Fruit fly (Drosophila melanogaster): Measurements from ENCODE around the gene CG10405.
A peak's percentile ranks its signal among the peaks of the same experiment; 100 is the strongest.

CG10405 gene

DNA sequence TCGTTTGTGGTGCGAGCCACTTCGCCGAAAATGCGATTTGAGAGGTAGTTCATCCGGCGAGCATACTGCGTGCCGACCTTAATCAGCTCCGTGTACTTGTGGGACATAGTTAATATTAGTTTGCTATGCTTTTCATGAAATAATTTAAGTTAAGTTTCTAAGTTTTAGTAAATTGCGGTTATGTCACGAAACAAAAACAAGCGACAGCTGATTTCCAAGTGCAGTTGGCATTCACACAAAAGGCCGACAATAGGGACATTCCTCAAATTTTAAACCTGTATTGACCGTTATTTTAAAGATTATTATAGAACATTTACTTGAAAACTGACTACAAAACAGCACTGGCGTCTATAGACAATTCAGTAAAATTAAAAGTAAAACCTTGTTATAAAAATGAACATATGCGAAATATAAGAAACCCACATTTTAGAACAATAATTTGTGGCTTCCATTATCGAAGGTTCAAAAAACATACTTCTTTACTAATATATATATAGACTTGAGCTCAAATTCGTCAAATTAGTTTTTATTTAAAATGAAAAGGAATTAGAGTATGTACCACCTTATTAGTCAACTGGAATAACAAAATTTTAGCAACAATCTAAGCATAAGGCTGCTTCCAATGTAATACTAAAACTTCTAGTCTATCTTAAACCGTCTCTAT is 17.8 kb upstream of the CG10405 start, which contains the start of gene mRpS33:
Gene mRpS33 (minus strand): TSS at position 224 of the 664 bp plus-strand sequence.
- TF ChIP-seq EcR (GFP tag; optimal IDR thresholded peaks at IDR 0.05) (no peak), CG4496 (GFP tag; IDR thresholded peaks at IDR 0.05) (no peak), CG32121 (GFP tag; IDR thresholded peaks at IDR 0.05) (no peak), rn (GFP tag; IDR thresholded peaks at IDR 0.05) (no peak), CG9948 (tag; optimal IDR thresholded peaks at IDR 0.05) (no peak), CG17806 (tag; optimal IDR thresholded peaks at IDR 0.05) (no peak), CG8159 (tag; optimal IDR thresholded peaks at IDR 0.05) (no peak), D1 (tag; optimal IDR thresholded peaks at IDR 0.05) (no peak), Pif1A (GFP tag; optimal IDR thresholded peaks at IDR 0.05) (no peak), Ets98B (GFP tag; IDR thresholded peaks at IDR 0.05) (no peak), Pif1B (GFP tag; optimal IDR thresholded peaks at IDR 0.05) (no peak), Snoo (tag; optimal IDR thresholded peaks at IDR 0.05) (no peak), CG14655 (GFP tag; optimal IDR thresholded peaks at IDR 0.05) (no peak), CG12605 (GFP tag; IDR thresholded peaks at IDR 0.05) (no peak), CG34367 (tag; optimal IDR thresholded peaks at IDR 0.05) (no peak)

DNA sequence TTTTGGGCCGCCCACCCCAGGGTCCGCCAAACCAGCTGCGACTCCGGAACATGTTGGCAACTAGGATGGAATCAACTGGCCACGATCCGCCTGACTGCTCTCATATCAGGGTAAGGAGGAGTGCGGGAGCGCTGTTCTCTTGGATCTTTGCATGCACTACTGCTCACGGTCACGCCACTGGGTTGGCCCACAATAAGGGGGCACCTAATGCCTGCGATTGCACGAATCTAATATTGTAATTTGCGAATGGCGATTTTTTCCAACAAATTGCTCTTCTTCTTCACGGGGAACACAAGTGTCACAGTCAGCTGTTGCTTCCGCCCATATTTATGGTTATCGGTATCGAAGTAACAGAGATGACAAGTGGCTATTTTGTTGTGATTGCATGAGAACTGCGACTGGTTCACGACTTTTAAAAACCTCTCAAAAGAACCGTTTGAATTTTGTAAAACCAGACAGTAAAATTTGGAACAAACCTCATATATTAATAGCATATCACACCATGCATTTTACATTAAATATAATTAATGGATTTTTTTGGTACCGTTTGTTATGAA is 12.8 kb upstream of the CG10405 start, which contains the start of gene ema:
Gene ema (minus strand): TSS at position 295 of the 557 bp plus-strand sequence.
- no peak for TF ChIP-seq Pif1A (GFP tag; optimal IDR thresholded peaks at IDR 0.05)
- no peak for TF ChIP-seq D1 (tag; optimal IDR thresholded peaks at IDR 0.05)
- TF ChIP-seq CG14655 (GFP tag; optimal IDR thresholded peaks at IDR 0.05): no peak
- no peak for TF ChIP-seq Pif1B (GFP tag; optimal IDR thresholded peaks at IDR 0.05)
- 0 out of 2 replicates have a peak, but pooled peaks have one; percentile 18 for TF ChIP-seq CG32121 (GFP tag; IDR thresholded peaks at IDR 0.05)
- no peak for TF ChIP-seq CG8159 (tag; optimal IDR thresholded peaks at IDR 0.05)
- TF ChIP-seq Ets98B (GFP tag; IDR thresholded peaks at IDR 0.05): peak; percentile 36; the same call in 1 of the 2 replicates
- TF ChIP-seq CG8301 (tag; optimal IDR thresholded peaks at IDR 0.05): no peak

DNA sequence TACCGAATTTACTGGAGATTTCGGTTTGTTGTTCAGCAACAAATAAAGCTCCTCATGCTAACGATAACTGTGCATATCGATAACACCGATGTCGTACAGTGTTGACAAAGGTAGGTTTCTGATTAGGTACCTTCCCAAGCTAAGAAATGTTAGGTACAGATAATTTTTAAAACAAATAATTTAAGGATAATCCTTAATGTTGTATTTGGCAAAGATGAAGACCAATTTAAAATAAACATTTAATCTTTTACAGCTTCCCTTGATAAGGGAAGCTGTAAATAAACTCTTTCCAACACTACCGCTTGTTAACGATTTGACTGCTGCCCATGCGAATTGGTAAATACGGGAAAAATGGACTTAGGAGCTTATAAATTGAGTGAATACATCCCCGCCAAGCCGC is 11.4 kb upstream of the CG10405 start, which contains the start of the genes Ttc1 and CG14882:
Gene Ttc1 (minus strand): TSS at position 71 of the 400 bp plus-strand sequence.
Gene CG14882 (plus strand): TSS at position 271 of the 400 bp plus-strand sequence.
- TF ChIP-seq Pif1B (GFP tag; optimal IDR thresholded peaks at IDR 0.05) (no peak), Snoo (tag; optimal IDR thresholded peaks at IDR 0.05) (peak; percentile 72), CG15710 (tag; optimal IDR thresholded peaks at IDR 0.05) (peak; percentile 80), CG4496 (GFP tag; IDR thresholded peaks at IDR 0.05) (peak; percentile 74), Ets98B (GFP tag; IDR thresholded peaks at IDR 0.05) (peak; percentile 74), CG13204 (GFP tag; optimal IDR thresholded peaks at IDR 0.05) (no peak), CG10348 (GFP tag; IDR thresholded peaks at IDR 0.05) (peak; percentile 67; the same call in 1 of the 2 replicates), CG17806 (tag; optimal IDR thresholded peaks at IDR 0.05) (peak; percentile 59), rn (GFP tag; IDR thresholded peaks at IDR 0.05) (peak; percentile 61), EcR (GFP tag; optimal IDR thresholded peaks at IDR 0.05) (no peak), D1 (tag; optimal IDR thresholded peaks at IDR 0.05) (no peak), CG12605 (GFP tag; IDR thresholded peaks at IDR 0.05) (peak; percentile 76), CG8159 (tag; optimal IDR thresholded peaks at IDR 0.05) (no peak), CG32121 (GFP tag; IDR thresholded peaks at IDR 0.05) (peak; percentile 87), Pif1A (GFP tag; optimal IDR thresholded peaks at IDR 0.05) (no peak), CG14655 (GFP tag; optimal IDR thresholded peaks at IDR 0.05) (no peak), CG8301 (tag; optimal IDR thresholded peaks at IDR 0.05) (peak; percentile 62), fd96Ca (GFP tag; IDR thresholded peaks at IDR 0.05) (peak; percentile 44; the same call in 1 of the 3 replicates), CG9948 (tag; optimal IDR thresholded peaks at IDR 0.05) (peak; percentile 70), gl (tag; optimal IDR thresholded peaks at IDR 0.05) (peak; percentile 16), CG34367 (tag; optimal IDR thresholded peaks at IDR 0.05) (peak; percentile 64)

DNA sequence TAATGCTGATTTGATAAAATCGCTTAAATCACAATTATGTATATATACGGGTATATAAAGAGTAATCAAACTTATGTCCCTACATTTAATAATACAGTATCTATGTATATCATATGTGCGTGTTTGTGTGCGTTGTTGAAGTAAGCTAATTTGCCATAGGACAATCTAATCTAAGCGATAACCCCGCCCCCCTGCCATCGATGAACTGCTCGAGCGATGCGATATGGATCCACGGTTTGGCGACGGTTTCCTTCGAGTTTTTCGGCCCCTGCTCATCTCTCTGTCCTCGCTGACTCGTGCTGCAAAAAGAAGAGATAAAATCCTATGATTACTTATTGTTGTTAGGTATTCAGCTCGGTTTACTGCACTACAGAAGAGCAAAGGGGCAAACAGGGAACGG is 7.5 kb upstream of the CG10405 start:
- TF ChIP-seq Pif1B (GFP tag; optimal IDR thresholded peaks at IDR 0.05): no peak
- no peak for TF ChIP-seq rn (GFP tag; IDR thresholded peaks at IDR 0.05)
- no peak for TF ChIP-seq Snoo (tag; optimal IDR thresholded peaks at IDR 0.05)
- no peak for TF ChIP-seq EcR (GFP tag; optimal IDR thresholded peaks at IDR 0.05)
- TF ChIP-seq CG32121 (GFP tag; IDR thresholded peaks at IDR 0.05): no peak
- TF ChIP-seq CG13204 (GFP tag; optimal IDR thresholded peaks at IDR 0.05): no peak
- TF ChIP-seq CG15710 (tag; optimal IDR thresholded peaks at IDR 0.05): no peak
- TF ChIP-seq CG10348 (GFP tag; IDR thresholded peaks at IDR 0.05): no peak
- TF ChIP-seq CG12605 (GFP tag; IDR thresholded peaks at IDR 0.05): no peak
- TF ChIP-seq CG8159 (tag; optimal IDR thresholded peaks at IDR 0.05): no peak
- TF ChIP-seq gl (tag; optimal IDR thresholded peaks at IDR 0.05): no peak
- TF ChIP-seq CG34367 (tag; optimal IDR thresholded peaks at IDR 0.05): no peak
- no peak for TF ChIP-seq Ets98B (GFP tag; IDR thresholded peaks at IDR 0.05)

DNA sequence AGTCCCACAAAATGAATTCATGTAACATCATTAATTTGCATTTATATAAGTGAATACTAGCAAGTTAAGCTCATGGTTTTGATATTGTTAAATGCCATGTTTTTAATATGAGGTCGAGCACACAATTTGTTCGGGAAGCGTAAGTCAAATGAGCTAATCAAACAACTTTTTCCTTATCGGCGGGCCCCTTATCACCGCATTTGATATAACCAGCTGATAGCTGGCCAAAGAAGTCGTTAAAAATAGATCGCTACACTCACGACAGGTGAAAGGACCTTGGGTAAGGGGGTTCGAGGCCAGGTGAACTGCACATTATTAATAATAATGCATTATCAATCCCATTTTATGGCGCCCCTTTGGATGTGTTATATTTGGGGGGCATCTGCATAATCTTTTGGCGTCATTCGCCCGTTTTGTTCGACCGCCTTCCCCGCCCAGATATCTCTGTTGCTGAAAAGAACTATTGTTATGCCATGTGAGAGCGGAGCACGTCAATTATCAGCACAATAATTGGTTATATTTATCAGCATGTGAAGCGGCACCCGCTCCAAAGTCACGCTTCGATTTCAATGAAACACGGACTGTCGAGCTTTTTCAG is 6.7 kb upstream of the CG10405 start:
- no peak for TF ChIP-seq gl (tag; optimal IDR thresholded peaks at IDR 0.05)
- TF ChIP-seq Pif1B (GFP tag; optimal IDR thresholded peaks at IDR 0.05): no peak
- no peak for TF ChIP-seq CG4496 (GFP tag; IDR thresholded peaks at IDR 0.05)
- TF ChIP-seq rn (GFP tag; IDR thresholded peaks at IDR 0.05): no peak
- no peak for TF ChIP-seq Snoo (tag; optimal IDR thresholded peaks at IDR 0.05)
- no peak for TF ChIP-seq CG32121 (GFP tag; IDR thresholded peaks at IDR 0.05)
- no peak for TF ChIP-seq D1 (tag; optimal IDR thresholded peaks at IDR 0.05)
- TF ChIP-seq CG8159 (tag; optimal IDR thresholded peaks at IDR 0.05): no peak
- TF ChIP-seq fd96Ca (GFP tag; IDR thresholded peaks at IDR 0.05): no peak
- TF ChIP-seq CG15710 (tag; optimal IDR thresholded peaks at IDR 0.05): no peak
- TF ChIP-seq CG17806 (tag; optimal IDR thresholded peaks at IDR 0.05): no peak
- no peak for TF ChIP-seq CG9948 (tag; optimal IDR thresholded peaks at IDR 0.05)
- TF ChIP-seq CG10348 (GFP tag; IDR thresholded peaks at IDR 0.05): no peak
- TF ChIP-seq CG12605 (GFP tag; IDR thresholded peaks at IDR 0.05): no peak
